Worm (Caenorhabditis elegans): Measurements from ENCODE around the gene iff-1.

Gene iff-1

ce11 chrIII:9696417-9696816 is 50.6 kb downstream of the iff-1 start, which contains the start of gene bud-31:
bud-31 (minus strand) TSS chrIII:9696517.
- TF ChIP-seq aly-2 (tag; optimal IDR thresholded peaks at IDR 0.05) (no peak), skn-1 (tag; optimal IDR thresholded peaks at IDR 0.05) (no peak), ZK546.5 (tag; optimal IDR thresholded peaks at IDR 0.05) (no peak), ztf-11 (tag; optimal IDR thresholded peaks at IDR 0.05) (no peak), nhr-43 (tag; optimal IDR thresholded peaks at IDR 0.05; ENCODE audit: poor library complexity, severe bottlenecking) (no peak), mdl-1 (tag; optimal IDR thresholded peaks at IDR 0.05) (no peak), hmg-11 (tag; optimal IDR thresholded peaks at IDR 0.05) (no peak), unc-62 (GFP tag; optimal IDR thresholded peaks at IDR 0.05) (no peak), egl-27 (tag; optimal IDR thresholded peaks at IDR 0.05) (no peak), snpc-4 (tag; optimal IDR thresholded peaks at IDR 0.05) (no peak)

Data from whole organism, L3 larva.